Worm (Caenorhabditis elegans): ENCODE data around the gene K09F6.13.
"Not testable (repeated sequence)": the region's sequence is repeated elsewhere in the genome, so short reads cannot be mapped to it uniquely, and the experiment has no call there.

K09F6.13 gene

ce11 chrII:2288798-2289197 lies at the start of gene K09F6.13, which contains the start of gene K09F6.10:
K09F6.13 (plus strand) TSS chrII:2289114.
K09F6.10 (minus strand) TSS chrII:2288883.
- TF ChIP-seq ama-1 (optimal IDR thresholded peaks at IDR 0.05) (no peak), F13C5.2 (tag; optimal IDR thresholded peaks at IDR 0.05) (no peak), aly-1 (tag; optimal IDR thresholded peaks at IDR 0.05) (no peak), pes-1 (GFP tag; IDR thresholded peaks at IDR 0.05) (no peak), sea-1 (GFP tag; conservative IDR thresholded peaks at IDR 0.05) (no peak)

- TF ChIP-seq ceh-36 (tag; optimal IDR thresholded peaks at IDR 0.05) = no peak
- no peak for TF ChIP-seq sea-1 (GFP tag; conservative IDR thresholded peaks at IDR 0.05)
Observed at ce11 chrII:2243342-2243741, 45.6 kb upstream of the K09F6.13 start, which contains the start of gene F54A3.2. F54A3.2 (plus strand) TSS chrII:2243642.

DNA sequence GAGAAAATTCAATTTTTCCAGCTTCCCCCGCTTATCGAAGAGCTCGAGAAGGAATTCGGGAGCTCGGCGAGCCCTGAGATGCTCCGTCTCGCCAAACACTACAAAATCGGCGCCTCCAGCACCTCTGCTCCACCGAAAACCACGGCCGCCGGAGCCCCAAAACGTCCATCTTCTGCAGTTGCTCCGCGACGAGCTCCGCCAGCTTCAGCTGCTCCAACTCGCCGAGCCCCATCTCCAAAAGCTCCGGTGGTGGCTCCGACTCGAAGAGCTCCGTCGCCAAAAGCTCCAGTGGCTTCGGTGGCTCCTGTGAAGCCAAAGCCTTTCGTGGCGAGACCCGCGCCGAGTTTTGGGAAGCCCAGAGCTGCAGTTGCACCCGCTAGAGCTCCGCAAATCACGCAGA lies 37.3 kb upstream of the K09F6.13 start:
- TF ChIP-seq tbx-37 (GFP tag; conservative IDR thresholded peaks at IDR 0.05) (no peak), hmbx-1 (tag; optimal IDR thresholded peaks at IDR 0.05) (no peak), scrt-1 (GFP tag; IDR thresholded peaks at IDR 0.05) (no peak), ceh-13 (GFP tag; optimal IDR thresholded peaks at IDR 0.05) (no peak), ama-1 (optimal IDR thresholded peaks at IDR 0.05) (no peak), pes-1 (GFP tag; IDR thresholded peaks at IDR 0.05) (no peak), B0310.2 (tag; optimal IDR thresholded peaks at IDR 0.05) (no peak), hnd-1 (tag; optimal IDR thresholded peaks at IDR 0.05) (no peak), tbx-11 (GFP tag; IDR thresholded peaks at IDR 0.05) (no peak), ceh-36 (tag; optimal IDR thresholded peaks at IDR 0.05) (no peak), hmg-4 (GFP tag; optimal IDR thresholded peaks at IDR 0.05) (no peak), flt-1 (GFP tag; IDR thresholded peaks at IDR 0.05) (no peak), sea-1 (GFP tag; conservative IDR thresholded peaks at IDR 0.05) (no peak), aly-1 (tag; optimal IDR thresholded peaks at IDR 0.05) (no peak), ets-7 (tag; optimal IDR thresholded peaks at IDR 0.05) (no peak), tra-4 (tag; optimal IDR thresholded peaks at IDR 0.05) (no peak), F13C5.2 (tag; optimal IDR thresholded peaks at IDR 0.05) (no peak)

DNA sequence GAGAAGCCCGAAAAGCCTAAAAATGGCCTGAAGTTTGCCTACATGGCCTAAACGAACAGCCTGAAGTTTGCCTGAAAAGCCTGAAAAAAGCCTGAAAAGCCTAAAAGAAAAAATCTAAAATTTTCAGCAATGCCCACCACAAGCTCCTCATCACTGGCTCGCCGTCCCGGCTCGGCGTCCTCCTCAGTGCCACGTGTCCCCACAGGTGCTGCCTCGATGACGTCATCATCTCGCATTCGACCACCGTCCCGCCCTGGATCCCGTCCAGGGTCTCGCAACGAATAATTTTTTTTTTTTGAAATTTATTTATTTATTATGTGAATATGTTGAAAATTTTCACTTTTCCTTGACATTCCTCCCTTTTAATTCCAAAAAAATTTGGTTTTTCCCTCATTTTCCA lies 35.2 kb upstream of the K09F6.13 start:
- TF ChIP-seq flt-1 (GFP tag; IDR thresholded peaks at IDR 0.05) (no peak), scrt-1 (GFP tag; IDR thresholded peaks at IDR 0.05) (no peak), tbx-37 (GFP tag; conservative IDR thresholded peaks at IDR 0.05) (no peak), tra-4 (tag; optimal IDR thresholded peaks at IDR 0.05) (no peak), aly-1 (tag; optimal IDR thresholded peaks at IDR 0.05) (no peak), hnd-1 (tag; optimal IDR thresholded peaks at IDR 0.05) (no peak), sea-1 (GFP tag; conservative IDR thresholded peaks at IDR 0.05) (no peak)

DNA sequence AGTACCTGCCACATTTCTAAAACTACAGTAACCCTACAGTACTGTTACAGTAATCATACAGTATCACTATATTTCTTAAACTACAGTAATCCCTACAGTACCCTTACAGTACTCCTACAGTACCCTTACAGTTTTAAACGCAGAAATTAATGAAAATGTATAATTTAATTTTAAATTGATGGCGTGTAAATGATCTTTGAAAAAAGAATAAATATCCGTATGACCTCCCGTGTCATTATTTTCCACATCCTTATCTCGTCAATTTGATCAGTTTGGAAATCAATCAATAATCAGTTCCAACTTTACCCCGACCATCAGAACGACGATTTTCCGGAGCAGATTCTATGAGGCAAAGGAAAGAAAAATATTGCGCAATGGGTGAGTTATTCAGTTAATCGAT lies 34.1 kb upstream of the K09F6.13 start, which contains the start of gene K09F6.3:
K09F6.3 (plus strand) TSS at position 301 of the 400 bp plus-strand sequence.
- not testable (repeated sequence) for TF ChIP-seq ama-1 (optimal IDR thresholded peaks at IDR 0.05); sea-1 (GFP tag; conservative IDR thresholded peaks at IDR 0.05); ceh-36 (tag; optimal IDR thresholded peaks at IDR 0.05)

ce11 chrII:2273750-2274149 lies 15.2 kb upstream of the K09F6.13 start:
- no peak for TF ChIP-seq ceh-13 (GFP tag; optimal IDR thresholded peaks at IDR 0.05)
- no peak for TF ChIP-seq pes-1 (GFP tag; IDR thresholded peaks at IDR 0.05)
- TF ChIP-seq sea-1 (GFP tag; conservative IDR thresholded peaks at IDR 0.05) = no peak
- TF ChIP-seq hmbx-1 (tag; optimal IDR thresholded peaks at IDR 0.05) = no peak
- no peak for TF ChIP-seq flt-1 (GFP tag; IDR thresholded peaks at IDR 0.05)
- no peak for TF ChIP-seq B0310.2 (tag; optimal IDR thresholded peaks at IDR 0.05)
- no peak for TF ChIP-seq tbx-37 (GFP tag; conservative IDR thresholded peaks at IDR 0.05)
- no peak for TF ChIP-seq F13C5.2 (tag; optimal IDR thresholded peaks at IDR 0.05)
- TF ChIP-seq tbx-11 (GFP tag; IDR thresholded peaks at IDR 0.05) = no peak
- no peak for TF ChIP-seq aly-1 (tag; optimal IDR thresholded peaks at IDR 0.05)
- no peak for TF ChIP-seq tra-4 (tag; optimal IDR thresholded peaks at IDR 0.05)
- no peak for TF ChIP-seq ama-1 (optimal IDR thresholded peaks at IDR 0.05)
- TF ChIP-seq ets-7 (tag; optimal IDR thresholded peaks at IDR 0.05) = no peak
- TF ChIP-seq hnd-1 (tag; optimal IDR thresholded peaks at IDR 0.05) = no peak
- TF ChIP-seq hmg-4 (GFP tag; optimal IDR thresholded peaks at IDR 0.05) = no peak
- TF ChIP-seq ceh-36 (tag; optimal IDR thresholded peaks at IDR 0.05) = no peak

DNA sequence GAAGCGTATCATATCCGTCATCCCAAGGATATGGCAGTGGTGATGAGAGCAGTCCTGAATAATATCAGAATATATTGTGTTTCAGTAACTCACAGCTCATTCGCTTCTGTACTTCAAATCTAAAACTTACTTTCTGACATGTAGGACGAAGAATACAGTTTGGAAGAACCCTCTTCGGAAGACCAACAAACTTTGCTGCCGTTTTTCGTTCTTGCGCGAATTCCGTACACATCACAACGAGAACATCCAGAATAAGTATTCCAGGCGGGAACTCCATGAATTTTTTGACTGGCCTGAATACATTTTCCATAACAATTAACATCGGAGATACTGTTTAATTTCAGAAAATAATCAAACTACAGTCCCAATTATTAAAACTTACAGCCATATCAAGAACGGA lies 11.5 kb upstream of the K09F6.13 start, which contains the start of gene K09F6.15:
K09F6.15 (minus strand) TSS at position 101 of the 400 bp plus-strand sequence.
- TF ChIP-seq pes-1 (GFP tag; IDR thresholded peaks at IDR 0.05) (no peak), tbx-11 (GFP tag; IDR thresholded peaks at IDR 0.05) (no peak), ets-7 (tag; optimal IDR thresholded peaks at IDR 0.05) (no peak), sea-1 (GFP tag; conservative IDR thresholded peaks at IDR 0.05) (no peak), hnd-1 (tag; optimal IDR thresholded peaks at IDR 0.05) (no peak), ceh-36 (tag; optimal IDR thresholded peaks at IDR 0.05) (no peak), ceh-13 (GFP tag; optimal IDR thresholded peaks at IDR 0.05) (no peak), aly-1 (tag; optimal IDR thresholded peaks at IDR 0.05) (no peak), tbx-37 (GFP tag; conservative IDR thresholded peaks at IDR 0.05) (no peak), scrt-1 (GFP tag; IDR thresholded peaks at IDR 0.05) (no peak), ama-1 (optimal IDR thresholded peaks at IDR 0.05) (no peak), flt-1 (GFP tag; IDR thresholded peaks at IDR 0.05) (no peak), tra-4 (tag; optimal IDR thresholded peaks at IDR 0.05) (no peak)

DNA sequence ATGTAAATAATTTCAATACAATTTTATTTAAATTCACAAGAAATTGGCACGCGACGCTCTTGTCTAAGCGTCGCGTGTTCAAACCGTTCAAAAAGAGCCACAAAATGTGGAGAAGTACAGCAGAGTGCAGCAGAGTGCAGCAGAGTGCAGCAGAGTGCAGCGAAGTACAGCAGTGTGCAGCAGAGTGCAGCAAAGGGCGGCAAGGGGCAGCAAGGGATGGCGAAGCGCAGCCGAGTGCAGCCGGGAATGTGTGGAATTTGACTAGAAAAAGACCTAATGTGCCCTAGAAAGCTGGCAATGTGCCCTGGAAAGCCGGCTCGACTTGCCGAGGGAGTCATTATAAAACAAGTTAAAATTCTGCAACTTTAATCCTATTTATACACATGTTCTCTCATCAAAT lies 9.7 kb upstream of the K09F6.13 start, which contains the start of gene K09F6.6:
K09F6.6 (minus strand) TSS at position 43 of the 400 bp plus-strand sequence.
- TF ChIP-seq tbx-11 (GFP tag; IDR thresholded peaks at IDR 0.05) = no peak
- no peak for TF ChIP-seq F13C5.2 (tag; optimal IDR thresholded peaks at IDR 0.05)
- TF ChIP-seq ceh-13 (GFP tag; optimal IDR thresholded peaks at IDR 0.05) = no peak
- TF ChIP-seq scrt-1 (GFP tag; IDR thresholded peaks at IDR 0.05) = no peak
- TF ChIP-seq ama-1 (optimal IDR thresholded peaks at IDR 0.05) = no peak
- no peak for TF ChIP-seq aly-1 (tag; optimal IDR thresholded peaks at IDR 0.05)
- TF ChIP-seq pes-1 (GFP tag; IDR thresholded peaks at IDR 0.05) = no peak

All from whole organism, early embryonic.